Worm (Caenorhabditis elegans) whole organism, L1 larva: ENCODE measurements around the gene algn-6.

Experiments used
- ama-1 ChIP-seq: fragments of 150-350 bp; optimal IDR thresholded peaks from 2 replicates; lab custom pipeline; 2014
- blmp-1 ChIP-seq: fragments of 150-350 bp; optimal IDR thresholded peaks from 2 replicates; lab custom pipeline; 2014; ENCODE audit warnings: missing biosample characterization, missing genetic modification characterization
- egl-13 ChIP-seq: sonication (generic microtip); optimal IDR thresholded peaks from 2 replicates; lab custom pipeline; 2016; ENCODE audit warnings: missing genotype, missing genetic modification reagents, missing genetic modification characterization, missing compliant biosample characterization
- ets-5 ChIP-seq: fragments of 200-800 bp; sonication (Bioruptor generic); IDR thresholded peaks from 2 replicates; pipeline ENCODE4 v1.3.6; 2022; ENCODE audit warnings: missing genetic modification characterization, missing compliant biosample characterization
- fos-1 ChIP-seq: fragments of 150-350 bp; optimal IDR thresholded peaks from 2 replicates; lab custom pipeline; 2014; ENCODE audit warnings: missing biosample characterization, missing genetic modification characterization
- lin-14 ChIP-seq: fragments of 200-800 bp; sonication (Bioruptor generic); optimal IDR thresholded peaks from 2 replicates; lab custom pipeline; 2018; ENCODE audit warnings: mild to moderate bottlenecking, missing genetic modification characterization, moderate library complexity, missing compliant biosample characterization
- mdl-1 ChIP-seq, 2 experiments: fragments of 150-350 bp; optimal IDR thresholded peaks; 2 replicates each; lab custom pipeline; 2014 to 2017; ENCODE audit warnings: missing biosample characterization in 2 of 2, missing genetic modification characterization in 2 of 2, inconsistent platforms in 1 of 2
- nhr-11 ChIP-seq: fragments of 150-350 bp; optimal IDR thresholded peaks from 2 replicates; lab custom pipeline; 2014; ENCODE audit warnings: missing biosample characterization, missing genetic modification characterization
- nhr-76 ChIP-seq: sonication (generic microtip); optimal IDR thresholded peaks from 2 replicates; lab custom pipeline; 2017; ENCODE audit warnings: missing biosample characterization, missing genetic modification characterization
- nhr-85 ChIP-seq: sonication (generic microtip); peaks from one replicate; lab custom pipeline; 2016; ENCODE audit warnings: missing genetic modification characterization, inconsistent platforms, missing compliant biosample characterization
- snu-23 ChIP-seq: sonication (generic microtip); optimal IDR thresholded peaks from 2 replicates; lab custom pipeline; 2016; ENCODE audit warnings: missing genetic modification characterization, missing compliant biosample characterization
- unc-130 ChIP-seq: fragments of 150-350 bp; optimal IDR thresholded peaks from 2 replicates; lab custom pipeline; 2017; ENCODE audit warnings: missing biosample characterization, missing genetic modification characterization, inconsistent platforms
- ztf-11 ChIP-seq, 2 experiments: sonication (generic microtip); optimal IDR thresholded peaks; 2 replicates each; lab custom pipeline; 2016 to 2017; ENCODE audit warnings: missing genetic modification characterization in 2 of 2, missing biosample characterization in 1 of 2, missing compliant biosample characterization in 1 of 2
- ztf-4 ChIP-seq: fragments of 150-350 bp; optimal IDR thresholded peaks from 2 replicates; lab custom pipeline; 2014; ENCODE audit warnings: missing biosample characterization, missing genetic modification characterization

- TF ChIP-seq egl-13 (tag; lab: Kevin White, UChicago) (no peak), nhr-11 (tag; lab: Kevin White, UChicago) (no peak), nhr-85 (peak; percentile 84), lin-14 (GFP tag; lab: Kevin White, UChicago) (peak; percentile 78), ztf-11 (tag; optimal IDR thresholded peaks at IDR 0.05; lab: Kevin White, UChicago) (peak in 1 of 2 experiments; percentile 7), mdl-1 (tag; optimal IDR thresholded peaks at IDR 0.05; lab: Kevin White, UChicago) (peak in 1 of 2 experiments; percentile 88), unc-130 (tag; lab: Kevin White, UChicago) (peak; percentile 89), ets-5 (GFP tag; lab: Robert Waterston, UW) (no peak), snu-23 (GFP tag; lab: Kevin White, UChicago) (peak; percentile 86), fos-1 (peak; percentile 41), ztf-4 (tag; lab: Kevin White, UChicago) (peak; percentile 0), ama-1 (lab: Kevin White, UChicago) (no peak), nhr-76 (peak; percentile 71), blmp-1 (tag; lab: Kevin White, UChicago) (no peak)
These were observed 35.8 kb downstream of the algn-6 start, which contains the start of gene K02C4.2 for ce11 chrII:8075324-8075810.
